Worm (Caenorhabditis elegans): ENCODE data around the gene R10E12.2.

The R10E12.2 gene

DNA sequence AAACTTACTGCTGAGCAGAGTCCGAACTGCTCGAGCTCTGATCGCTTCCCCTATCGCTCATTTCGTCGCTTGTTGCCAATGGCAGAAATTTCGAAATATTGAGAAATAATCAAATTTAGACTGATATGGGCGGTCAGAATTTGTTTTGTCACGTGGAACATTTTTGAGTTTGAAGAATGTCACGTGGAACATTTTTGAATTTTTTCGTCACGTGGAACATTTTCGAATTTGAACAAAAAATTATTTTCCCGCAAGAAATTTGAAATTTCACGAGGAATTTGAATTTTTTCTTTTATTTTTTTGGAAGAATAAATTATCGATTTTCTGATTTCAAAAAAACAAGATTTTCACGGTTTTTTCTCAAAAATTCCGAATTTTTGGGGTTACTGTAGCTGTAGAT lies 36.5 kb upstream of the R10E12.2 start, which contains the start of gene fbxa-155 (continued):
- TF ChIP-seq sptf-2 (GFP tag; optimal IDR thresholded peaks at IDR 0.05): no peak

ce11 chrIII:10006734-10007348 lies 33.2 kb upstream of the R10E12.2 start, which contains the start of gene C05B5.8:
TSS of gene C05B5.8 (minus strand) at chrIII:10006784.
- TF ChIP-seq mcd-1 (GFP tag; IDR thresholded peaks at IDR 0.05): no peak
- TF ChIP-seq Y67H2A.10 (GFP tag; conservative IDR thresholded peaks at IDR 0.05): no peak
- no peak for TF ChIP-seq hsf-1 (GFP tag; IDR thresholded peaks at IDR 0.05)
- no peak for TF ChIP-seq snpc-1.1 (tag; optimal IDR thresholded peaks at IDR 0.05; ENCODE audit: insufficient read depth)
- TF ChIP-seq F33H1.4 (GFP tag; IDR thresholded peaks at IDR 0.05): no peak
- TF ChIP-seq ccch-3 (GFP tag; optimal IDR thresholded peaks at IDR 0.05): no peak
- no peak for TF ChIP-seq ceh-58 (GFP tag; IDR thresholded peaks at IDR 0.05)
- no peak for TF ChIP-seq lin-26 (GFP tag; IDR thresholded peaks at IDR 0.05)
- no peak for TF ChIP-seq B0261.1 (tag; optimal IDR thresholded peaks at IDR 0.05)
- TF ChIP-seq zim-3 (tag; optimal IDR thresholded peaks at IDR 0.05): no peak
- TF ChIP-seq nhr-80 (tag; optimal IDR thresholded peaks at IDR 0.05): no peak
- no peak for TF ChIP-seq attf-6 (GFP tag; IDR thresholded peaks at IDR 0.05)
- TF ChIP-seq Y95B8A.8 (GFP tag; IDR thresholded peaks at IDR 0.05): no peak
- no peak for TF ChIP-seq aptf-2 (GFP tag; conservative IDR thresholded peaks at IDR 0.05)
- TF ChIP-seq bed-1 (GFP tag; IDR thresholded peaks at IDR 0.05): no peak
- no peak for TF ChIP-seq ztf-22 (GFP tag; optimal IDR thresholded peaks at IDR 0.05)
- TF ChIP-seq K11D2.4 (GFP tag; IDR thresholded peaks at IDR 0.05): no peak

DNA sequence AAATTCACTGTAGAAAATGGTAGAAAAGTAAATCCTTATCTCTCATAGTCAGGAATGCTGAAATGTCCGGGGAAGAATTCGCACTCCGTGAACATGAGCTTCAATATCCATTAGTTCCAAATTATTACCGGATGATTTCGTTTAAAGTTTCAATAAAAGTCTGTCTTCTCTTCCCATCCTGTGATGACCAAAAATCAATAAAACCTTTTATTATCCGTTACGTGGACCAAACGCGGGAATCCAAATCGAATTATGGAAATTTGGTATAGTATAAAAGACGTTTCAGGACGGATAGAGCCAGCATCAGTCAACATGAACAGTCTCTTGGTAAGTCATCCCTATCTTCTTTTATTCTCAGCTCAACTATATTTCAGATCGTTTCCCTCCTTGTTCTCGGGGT lies 30.5 kb upstream of the R10E12.2 start, which contains the start of gene C05B5.11:
C05B5.11 (plus strand) TSS at position 301 of the 400 bp plus-strand sequence.
- TF ChIP-seq hmg-1.2 (GFP tag; IDR thresholded peaks at IDR 0.05): no peak

- TF ChIP-seq gei-17 (GFP tag; optimal IDR thresholded peaks at IDR 0.05) (no peak), ceh-91 (GFP tag; IDR thresholded peaks at IDR 0.05) (no peak), repo-1 (tag; optimal IDR thresholded peaks at IDR 0.05) (no peak), B0035.1 (tag; optimal IDR thresholded peaks at IDR 0.05) (no peak), zim-3 (tag; optimal IDR thresholded peaks at IDR 0.05) (no peak), xnd-1 (tag; optimal IDR thresholded peaks at IDR 0.05) (no peak), egl-44 (GFP tag; IDR thresholded peaks at IDR 0.05) (no peak), tbx-9 (tag; optimal IDR thresholded peaks at IDR 0.05; ENCODE audit: borderline replicate concordance) (no peak)
These were observed 27.4 kb upstream of the R10E12.2 start, which contains the start of gene C05B5.5 for ce11 chrIII:10001060-10001459. TSS of gene C05B5.5 (plus strand) at chrIII:10001360.

- no peak for TF ChIP-seq cebp-2 (GFP tag; IDR thresholded peaks at IDR 0.05)
- no peak for TF ChIP-seq K11D2.4 (GFP tag; IDR thresholded peaks at IDR 0.05)
- TF ChIP-seq ceh-27 (GFP tag; optimal IDR thresholded peaks at IDR 0.05): no peak
- TF ChIP-seq F57A8.1 (GFP tag; optimal IDR thresholded peaks at IDR 0.05): no peak
- TF ChIP-seq rpc-1 (optimal IDR thresholded peaks at IDR 0.05): no peak
- no peak for TF ChIP-seq rpc-1 (tag; optimal IDR thresholded peaks at IDR 0.05)
- TF ChIP-seq lsy-27 (tag; optimal IDR thresholded peaks at IDR 0.05; ENCODE audit: borderline replicate concordance, insufficient read depth): no peak
These were observed 26.8 kb upstream of the R10E12.2 start, which contains the start of gene C05B5.2 for ce11 chrIII:10000428-10000827. TSS of gene C05B5.2 (minus strand) at chrIII:10000528.

Measured in whole organism, young adult.